Fruit fly (Drosophila melanogaster): ENCODE measurements around the gene Dhfr.
A peak's percentile ranks its signal among the peaks of the same experiment; 100 is the strongest.

The Dhfr gene

dm6 chr3R:16476472-16476871 is 4.5 kb upstream of the Dhfr start (continued):
- TF ChIP-seq nerfin-2 (GFP tag; IDR thresholded peaks at IDR 0.05; ENCODE audit: partially characterized antibody) (no peak), HLHmδ (GFP tag; optimal IDR thresholded peaks at IDR 0.05) (no peak), ranshi (GFP tag; IDR thresholded peaks at IDR 0.05) (no peak), gt (GFP tag; IDR thresholded peaks at IDR 0.05) (no peak), CG7786 (GFP tag; optimal IDR thresholded peaks at IDR 0.05) (no peak), CG30431 (GFP tag; optimal IDR thresholded peaks at IDR 0.05) (no peak), Xrp1 (GFP tag; IDR thresholded peaks at IDR 0.05) (peak; percentile 45; the same call in 1 of the 2 replicates), GATAe (GFP tag; conservative IDR thresholded peaks at IDR 0.05) (no peak), CG42726 (GFP tag; IDR thresholded peaks at IDR 0.05; ENCODE audit: partially characterized antibody) (no peak), cwo (GFP tag; optimal IDR thresholded peaks at IDR 0.05) (peak; percentile 45), Trl (optimal IDR thresholded peaks at IDR 0.05) (no peak), Trl (GFP tag; optimal IDR thresholded peaks at IDR 0.05) (no peak), CG9727 (GFP tag; optimal IDR thresholded peaks at IDR 0.05) (peak; percentile 31)

dm6 chr3R:16477033-16477432 is 3.9 kb upstream of the Dhfr start, which contains the start of gene Gyc89Db:
Gene Gyc89Db, plus strand, starts transcription at chr3R:16477110.
- TF ChIP-seq CG10267 (tag; optimal IDR thresholded peaks at IDR 0.05) (no peak), CG8478 (optimal IDR thresholded peaks at IDR 0.05) (peak; percentile 8), Deaf1 (tag; optimal IDR thresholded peaks at IDR 0.05) (peak; percentile 92), Hmr (GFP tag; optimal IDR thresholded peaks at IDR 0.05) (no peak), CG2116 (GFP tag; optimal IDR thresholded peaks at IDR 0.05) (no peak), nerfin-1 (tag; optimal IDR thresholded peaks at IDR 0.05) (no peak), nom (GFP tag; optimal IDR thresholded peaks at IDR 0.05) (no peak), Med (GFP tag) (peak; percentile 37), trem (tag; optimal IDR thresholded peaks at IDR 0.05) (no peak), lola (GFP tag; optimal IDR thresholded peaks at IDR 0.05) (no peak), Adf1 (GFP tag; IDR thresholded peaks at IDR 0.05) (no peak), mirr (GFP tag; optimal IDR thresholded peaks at IDR 0.05) (no peak), Ets65A (GFP tag) (peak; percentile 68), CG13894 (tag; optimal IDR thresholded peaks at IDR 0.05) (peak; percentile 65)

- TF ChIP-seq zfh1 (GFP tag; IDR thresholded peaks at IDR 0.05): 0 out of 3 replicates have a peak, but pooled peaks have one; percentile 5
- peak; percentile 5 for TF ChIP-seq CG4617 (GFP tag; optimal IDR thresholded peaks at IDR 0.05; ENCODE audit: borderline replicate concordance)
- TF ChIP-seq CG14710 (tag; optimal IDR thresholded peaks at IDR 0.05): peak; percentile 15
- TF ChIP-seq lilli (GFP tag; optimal IDR thresholded peaks at IDR 0.05): peak; percentile 13
- TF ChIP-seq CG12659 (GFP tag; optimal IDR thresholded peaks at IDR 0.05): peak; percentile 17
- TF ChIP-seq Ets97D (GFP tag; optimal IDR thresholded peaks at IDR 0.05): peak; percentile 19
- TF ChIP-seq CG16813 (GFP tag; IDR thresholded peaks at IDR 0.05; ENCODE audit: partially characterized antibody): 0 out of 3 replicates have a peak, but pooled peaks have one; percentile 14
- TF ChIP-seq Med (GFP tag): peak; percentile 78
- peak; percentile 31; the same call in 1 of the 2 replicates for TF ChIP-seq CG3847 (GFP tag; IDR thresholded peaks at IDR 0.05)
- TF ChIP-seq esg (GFP tag; conservative IDR thresholded peaks at IDR 0.05): no peak
- TF ChIP-seq stwl (tag; optimal IDR thresholded peaks at IDR 0.05): peak; percentile 53
- peak; percentile 32 for TF ChIP-seq BEAF-32 (GFP tag; optimal IDR thresholded peaks at IDR 0.05)
- TF ChIP-seq sens (GFP tag): no peak
- peak; percentile 19 for TF ChIP-seq vfl (GFP tag; optimal IDR thresholded peaks at IDR 0.05)
- TF ChIP-seq Dp (GFP tag; optimal IDR thresholded peaks at IDR 0.05): peak; percentile 89
- no peak for TF ChIP-seq Blimp-1 (GFP tag; optimal IDR thresholded peaks at IDR 0.05)
- TF ChIP-seq MESR4 (GFP tag; optimal IDR thresholded peaks at IDR 0.05): peak; percentile 0
- peak; percentile 89 for TF ChIP-seq CG10267 (tag; optimal IDR thresholded peaks at IDR 0.05)
- peak in 1 of 2 experiments; percentile 74 for TF ChIP-seq crp (GFP tag; optimal IDR thresholded peaks at IDR 0.05)
- TF ChIP-seq mam (GFP tag; optimal IDR thresholded peaks at IDR 0.05): peak; percentile 18
- no peak for TF ChIP-seq run (tag; optimal IDR thresholded peaks at IDR 0.05)
- no peak for TF ChIP-seq ttk (GFP tag; IDR thresholded peaks at IDR 0.05)
- peak; percentile 18 for TF ChIP-seq HmgZ (tag; optimal IDR thresholded peaks at IDR 0.05)
- peak; percentile 46; the same call in 1 of the 2 replicates for TF ChIP-seq Rfx (GFP tag; IDR thresholded peaks at IDR 0.05)
These were observed 1.3 kb downstream of the Dhfr start, which contains the start of gene Sdhaf3 for dm6 chr3R:16482276-16482675. Gene Sdhaf3, minus strand, starts transcription at chr3R:16482452.
